Worm (Caenorhabditis elegans) whole organism, mixed stage, embryonic: ENCODE results near the gene ctsa-4.1.

Experiments used
- M03D4.4 ChIP-seq: sonication (generic microtip); optimal IDR thresholded peaks from 2 replicates; lab custom pipeline; 2017; ENCODE audit warnings: mild to moderate bottlenecking, missing genetic modification characterization, missing compliant biosample characterization
- blmp-1 ChIP-seq: fragments of 150-350 bp; optimal IDR thresholded peaks from 2 replicates; lab custom pipeline; 2014; ENCODE audit warnings: missing biosample characterization, missing genetic modification characterization
- elt-1 ChIP-seq: sonication (generic microtip); optimal IDR thresholded peaks from 2 replicates; lab custom pipeline; 2017; ENCODE audit warnings: missing genetic modification characterization, mild to moderate bottlenecking, missing compliant biosample characterization, antibody characterized with exemption, moderate library complexity, borderline replicate concordance; ENCODE audit not compliant: insufficient read depth
- elt-3 ChIP-seq: fragments of 150-350 bp; optimal IDR thresholded peaks from 2 replicates; lab custom pipeline; 2014; ENCODE audit warnings: missing biosample characterization, missing genetic modification characterization
- lin-13 ChIP-seq: fragments of 150-350 bp; optimal IDR thresholded peaks from 2 replicates; lab custom pipeline; 2014; ENCODE audit warnings: missing biosample characterization, missing genetic modification characterization
- lin-32 ChIP-seq: fragments of 200-800 bp; sonication (Bioruptor generic); optimal IDR thresholded peaks from 2 replicates; lab custom pipeline; 2018; ENCODE audit warnings: mild to moderate bottlenecking, missing genetic modification characterization, missing compliant biosample characterization
- nhr-28 ChIP-seq: fragments of 150-350 bp; optimal IDR thresholded peaks from 2 replicates; lab custom pipeline; 2014; ENCODE audit warnings: missing biosample characterization, missing genetic modification characterization
- nhr-76 ChIP-seq: sonication (generic microtip); optimal IDR thresholded peaks from 2 replicates; lab custom pipeline; 2017; ENCODE audit warnings: missing biosample characterization, missing genetic modification characterization
- snpc-4 ChIP-seq: fragments of 150-350 bp; optimal IDR thresholded peaks from 2 replicates; lab custom pipeline; 2014; ENCODE audit warnings: missing biosample characterization, missing genetic modification characterization
- sptf-1 ChIP-seq: sonication (generic microtip); optimal IDR thresholded peaks from 2 replicates; lab custom pipeline; 2017; ENCODE audit warnings: mild to moderate bottlenecking, missing genetic modification characterization, moderate library complexity, missing compliant biosample characterization
- unc-39 ChIP-seq: fragments of 150-350 bp; optimal IDR thresholded peaks from 2 replicates; lab custom pipeline; 2014; ENCODE audit warnings: missing biosample characterization, missing genetic modification characterization
- unc-62 ChIP-seq: fragments of 150-350 bp; optimal IDR thresholded peaks from 2 replicates; lab custom pipeline; 2014; ENCODE audit warnings: missing biosample characterization, missing genetic modification reagents, missing genetic modification characterization
- ztf-11 ChIP-seq: fragments of 150-350 bp; optimal IDR thresholded peaks from 2 replicates; lab custom pipeline; 2014; ENCODE audit warnings: missing biosample characterization, missing genetic modification characterization

ce11 chrII:6328672-6329071 lies 38.1 kb upstream of the ctsa-4.1 start:
- TF ChIP-seq snpc-4 (tag; lab: Kevin White, UChicago) (no peak), nhr-76 (no peak), M03D4.4 (no peak), lin-13 (tag; lab: Kevin White, UChicago) (no peak), unc-62 (GFP tag; lab: Kevin White, UChicago) (no peak), elt-3 (tag; lab: Kevin White, UChicago) (no peak), blmp-1 (tag; lab: Kevin White, UChicago) (no peak), lin-32 (GFP tag; lab: Kevin White, UChicago) (no peak), sptf-1 (tag; lab: Kevin White, UChicago) (no peak), elt-1 (no peak), unc-39 (no peak), nhr-28 (tag; lab: Kevin White, UChicago) (no peak), ztf-11 (tag; lab: Kevin White, UChicago) (no peak)
